Worm (Caenorhabditis elegans) whole organism, L4 larva: ENCODE data around the gene Y57G11C.23.

Experiments
- F26F4.8 ChIP-seq: fragments of 200-800 bp; sonication (Bioruptor generic); conservative IDR thresholded peaks from 2 replicates; pipeline ENCODE4 v1.3.6; 2022; ENCODE audit warnings: missing genetic modification characterization, missing compliant biosample characterization
- F44E2.7 ChIP-seq: fragments of 200-800 bp; sonication (Bioruptor generic); IDR thresholded peaks from 2 replicates; pipeline ENCODE4 v2.1.2; 2022; ENCODE audit warnings: missing genetic modification characterization, missing compliant biosample characterization
- F49E8.2 ChIP-seq: sonication (generic microtip); optimal IDR thresholded peaks from 2 replicates; lab custom pipeline; 2016; ENCODE audit warnings: missing compliant biosample characterization, mild to moderate bottlenecking, missing genetic modification characterization, borderline replicate concordance
- Y105C5A.15 ChIP-seq: fragments of 200-800 bp; sonication (Bioruptor generic); IDR thresholded peaks from 2 replicates; pipeline ENCODE4 v1.3.6; 2022; ENCODE audit warnings: missing genetic modification characterization, missing compliant biosample characterization
- Y75B8A.6 ChIP-seq: fragments of 200-800 bp; sonication (Bioruptor generic); IDR thresholded peaks from 2 replicates; pipeline ENCODE4 v1.3.6; 2022; ENCODE audit warnings: missing genetic modification reagents, missing genetic modification characterization, missing compliant biosample characterization
- aha-1 ChIP-seq: fragments of 150-350 bp; peaks from one replicate; lab custom pipeline; 2014; ENCODE audit warnings: missing biosample characterization, missing genetic modification characterization
- aly-2 ChIP-seq: sonication (generic microtip); optimal IDR thresholded peaks from 2 replicates; lab custom pipeline; 2018; ENCODE audit warnings: missing biosample characterization, missing genetic modification characterization
- ama-1 ChIP-seq: fragments of 150-350 bp; optimal IDR thresholded peaks from 2 replicates; lab custom pipeline; 2014; ENCODE audit warnings: inconsistent platforms, mixed read lengths
- arid-1 ChIP-seq: fragments of 200-800 bp; sonication (Bioruptor generic); conservative IDR thresholded peaks from 2 replicates; pipeline ENCODE4 v1.3.6; 2022; ENCODE audit warnings: missing genetic modification reagents, missing genetic modification characterization, missing compliant biosample characterization
- attf-4 ChIP-seq: sonication (generic microtip); optimal IDR thresholded peaks from 3 replicates; lab custom pipeline; 2017; ENCODE audit warnings: missing biosample characterization, missing genetic modification characterization
- ceh-20 ChIP-seq: fragments of 200-800 bp; sonication (Bioruptor generic); IDR thresholded peaks from 2 replicates; pipeline ENCODE4 v1.3.6; 2022; ENCODE audit warnings: missing genetic modification reagents, missing genetic modification characterization, missing compliant biosample characterization
- ceh-82 ChIP-seq: sonication (generic microtip); optimal IDR thresholded peaks from 2 replicates; lab custom pipeline; 2017; ENCODE audit warnings: missing biosample characterization, missing genetic modification characterization
- cey-2 ChIP-seq: sonication (generic microtip); optimal IDR thresholded peaks from 3 replicates; lab custom pipeline; 2017; ENCODE audit warnings: missing genetic modification characterization, mild to moderate bottlenecking, missing compliant biosample characterization, antibody characterized with exemption, borderline replicate concordance; ENCODE audit not compliant: insufficient read depth
- daf-16 ChIP-seq, 3 experiments: sonication (generic microtip); optimal IDR thresholded peaks; 2 replicates each; lab custom pipeline; 2016 to 2017; ENCODE audit warnings: missing genetic modification characterization in 3 of 3, missing genetic modification reagents in 3 of 3, mild to moderate bottlenecking in 2 of 3, missing compliant biosample characterization in 2 of 3, missing biosample characterization in 1 of 3, moderate library complexity in 1 of 3
- daf-19 ChIP-seq: fragments of 200-800 bp; sonication (Bioruptor generic); conservative IDR thresholded peaks from 2 replicates; pipeline ENCODE4 v1.3.6; 2022; ENCODE audit warnings: missing genetic modification characterization, missing compliant biosample characterization
- dmd-6 ChIP-seq: fragments of 200-800 bp; sonication (Bioruptor generic); IDR thresholded peaks from 2 replicates; pipeline ENCODE4 v1.3.6; 2022; ENCODE audit warnings: missing genetic modification reagents, missing genetic modification characterization, missing compliant biosample characterization
- dpl-1 ChIP-seq: fragments of 150-350 bp; optimal IDR thresholded peaks from 2 replicates; lab custom pipeline; 2014; ENCODE audit warnings: missing biosample characterization, missing genetic modification reagents, missing genetic modification characterization
- fkh-10 ChIP-seq: fragments of 150-350 bp; optimal IDR thresholded peaks from 2 replicates; lab custom pipeline; 2014; ENCODE audit warnings: missing biosample characterization, missing genetic modification reagents, missing genetic modification characterization
- fos-1 ChIP-seq: fragments of 150-350 bp; optimal IDR thresholded peaks from 2 replicates; lab custom pipeline; 2014; ENCODE audit warnings: missing biosample characterization, missing genetic modification characterization
- hlh-30 ChIP-seq: sonication (generic microtip); optimal IDR thresholded peaks from 2 replicates; lab custom pipeline; 2017; ENCODE audit warnings: antibody characterized with exemption, mild to moderate bottlenecking, missing genetic modification characterization, missing compliant biosample characterization; ENCODE audit not compliant: insufficient read depth
- jun-1 ChIP-seq: fragments of 150-350 bp; optimal IDR thresholded peaks from 2 replicates; lab custom pipeline; 2014; ENCODE audit warnings: missing biosample characterization, missing genetic modification reagents, missing genetic modification characterization
- lim-7 ChIP-seq: fragments of 200-800 bp; sonication (Bioruptor generic); IDR thresholded peaks from 2 replicates; pipeline ENCODE4 v1.3.6; 2022; ENCODE audit warnings: missing genetic modification characterization, missing compliant biosample characterization
- lin-38 ChIP-seq: fragments of 200-800 bp; sonication (Bioruptor generic); IDR thresholded peaks from 2 replicates; pipeline ENCODE4 v1.3.6; 2022; ENCODE audit warnings: missing genetic modification reagents, missing genetic modification characterization, missing compliant biosample characterization
- lir-3 ChIP-seq: sonication (generic microtip); optimal IDR thresholded peaks from 2 replicates; lab custom pipeline; 2016; ENCODE audit warnings: mild to moderate bottlenecking, missing genetic modification characterization, missing compliant biosample characterization
- lsy-2 ChIP-seq, 2 experiments: fragments of 150-350 bp in 1 of 2; sonication (generic microtip) in 1 of 2; optimal IDR thresholded peaks; 2 replicates each; lab custom pipeline; 2014 to 2017; ENCODE audit warnings: missing biosample characterization in 2 of 2, missing genetic modification characterization in 2 of 2
- madf-9 ChIP-seq: fragments of 200-800 bp; sonication (Bioruptor generic); conservative IDR thresholded peaks from 2 replicates; pipeline ENCODE4 v1.3.6; 2022; ENCODE audit warnings: missing genetic modification reagents, missing genetic modification characterization, missing compliant biosample characterization
- mep-1 ChIP-seq: fragments of 150-350 bp; sonication (generic microtip); optimal IDR thresholded peaks from 3 replicates; lab custom pipeline; 2014; ENCODE audit warnings: missing biosample characterization, missing genetic modification characterization
- mxl-2 ChIP-seq: fragments of 200-800 bp; sonication (Bioruptor generic); conservative IDR thresholded peaks from 2 replicates; pipeline ENCODE4 v1.3.6; 2022; ENCODE audit warnings: missing genetic modification reagents, missing genetic modification characterization, missing compliant biosample characterization
- mxl-3 ChIP-seq: fragments of 200-800 bp; sonication (Bioruptor generic); optimal IDR thresholded peaks from 2 replicates; lab custom pipeline; 2018; ENCODE audit warnings: mild to moderate bottlenecking, missing genetic modification characterization, missing compliant biosample characterization
- nhr-41 ChIP-seq: fragments of 200-800 bp; sonication (Bioruptor generic); IDR thresholded peaks from 2 replicates; pipeline ENCODE4 v1.3.6; 2022; ENCODE audit warnings: missing genetic modification reagents, missing genetic modification characterization, missing compliant biosample characterization
- nhr-48 ChIP-seq: sonication (generic microtip); optimal IDR thresholded peaks from 2 replicates; lab custom pipeline; 2016; ENCODE audit warnings: mild to moderate bottlenecking, missing genetic modification characterization, missing compliant biosample characterization
- nhr-6 ChIP-seq: fragments of 150-350 bp; optimal IDR thresholded peaks from 2 replicates; lab custom pipeline; 2014; ENCODE audit warnings: missing biosample characterization, missing genetic modification characterization
- nhr-77 ChIP-seq: fragments of 150-350 bp; optimal IDR thresholded peaks from 2 replicates; lab custom pipeline; 2014; ENCODE audit warnings: missing biosample characterization, missing genetic modification characterization
- pha-4 ChIP-seq, 2 experiments: fragments of 150-350 bp in 1 of 2; fragments of 200-800 bp in 1 of 2; sonication (Bioruptor generic) in 1 of 2; IDR thresholded peaks in 1 of 2; optimal IDR thresholded peaks in 1 of 2; 2 replicates each; pipeline versions ENCODE4 v1.3.6 to Lab custom; 2014 to 2022; ENCODE audit warnings: missing genetic modification characterization in 2 of 2, missing genetic modification reagents in 2 of 2, missing biosample characterization in 1 of 2, missing compliant biosample characterization in 1 of 2
- pqm-1 ChIP-seq: sonication (generic microtip); optimal IDR thresholded peaks from 2 replicates; lab custom pipeline; 2017; ENCODE audit warnings: missing biosample characterization, missing genetic modification characterization
- skn-1 ChIP-seq: fragments of 150-350 bp; optimal IDR thresholded peaks from 2 replicates; lab custom pipeline; 2014; ENCODE audit warnings: missing biosample characterization, missing genetic modification characterization
- snpc-1.2 ChIP-seq: fragments of 200-800 bp; sonication (Bioruptor generic); IDR thresholded peaks from 2 replicates; pipeline ENCODE4 v1.3.6; 2022; ENCODE audit warnings: missing genetic modification reagents, missing genetic modification characterization, missing compliant biosample characterization
- spr-3 ChIP-seq: fragments of 200-800 bp; sonication (Bioruptor generic); optimal IDR thresholded peaks from 2 replicates; lab custom pipeline; 2018; ENCODE audit warnings: mild to moderate bottlenecking, missing genetic modification characterization, missing compliant biosample characterization
- tag-97 ChIP-seq: fragments of 200-800 bp; sonication (Bioruptor generic); IDR thresholded peaks from 2 replicates; pipeline ENCODE4 v1.3.6; 2022; ENCODE audit warnings: missing genetic modification characterization, missing compliant biosample characterization
- unc-39 ChIP-seq: sonication (generic microtip); optimal IDR thresholded peaks from 2 replicates; lab custom pipeline; 2017; ENCODE audit warnings: missing biosample characterization, missing genetic modification characterization
- unc-62 ChIP-seq, 3 experiments: fragments of 150-350 bp in 1 of 3; sonication (generic microtip); optimal IDR thresholded peaks in 2 of 3; peaks in 1 of 3; 1 replicate in 1 of 3; 2 replicates in 2 of 3; lab custom pipeline; 2014 to 2017; ENCODE audit warnings: missing biosample characterization in 3 of 3, missing genetic modification characterization in 3 of 3, missing genetic modification reagents in 3 of 3, missing genotype in 1 of 3
- zfp-2 ChIP-seq: sonication (generic microtip); optimal IDR thresholded peaks from 2 replicates; lab custom pipeline; 2016; ENCODE audit warnings: mild to moderate bottlenecking, missing genetic modification characterization, missing compliant biosample characterization
- ztf-11 ChIP-seq: fragments of 150-350 bp; optimal IDR thresholded peaks from 2 replicates; lab custom pipeline; 2014; ENCODE audit warnings: missing biosample characterization, missing genetic modification characterization

The Y57G11C.23 gene

ce11 chrIV:14828218-14828617 lies 33.4 kb downstream of the Y57G11C.23 start:
- TF ChIP-seq nhr-48 (tag; lab: Kevin White, UChicago) (no peak), lim-7 (GFP tag; lab: Robert Waterston, UW) (no peak), spr-3 (no peak), jun-1 (tag; lab: Kevin White, UChicago) (no peak), unc-62 (GFP tag; optimal IDR thresholded peaks at IDR 0.05 in 1 of 2; lab: Kevin White, UChicago) (peak in 1 of 2 experiments; percentile 72), unc-62 (tag; optimal IDR thresholded peaks at IDR 0.05; lab: Kevin White, UChicago) (no peak), dpl-1 (GFP tag; lab: Kevin White, UChicago) (no peak)
- TF ChIP-seq, all 104 proteins: peak for 1

- TF ChIP-seq dpl-1 (GFP tag; lab: Kevin White, UChicago) (no peak), pha-4 (GFP tag; IDR thresholded peaks at IDR 0.05; lab: Robert Waterston, UW) (no peak), pha-4 (tag; optimal IDR thresholded peaks at IDR 0.05; lab: Kevin White, UChicago) (no peak), dmd-6 (GFP tag; lab: Robert Waterston, UW) (no peak), Y75B8A.6 (GFP tag; lab: Robert Waterston, UW) (no peak), ztf-11 (no peak), fkh-10 (no peak), daf-19 (GFP tag; lab: Robert Waterston, UW) (no peak), aly-2 (no peak), lin-38 (GFP tag; lab: Robert Waterston, UW) (peak; percentile 41), pqm-1 (no peak), F49E8.2 (peak; percentile 12), nhr-77 (no peak), mep-1 (tag; lab: Kevin White, UChicago) (no peak), mxl-3 (GFP tag; lab: Kevin White, UChicago) (no peak), unc-62 (GFP tag; optimal IDR thresholded peaks at IDR 0.05 in 1 of 2; lab: Kevin White, UChicago) (peak in 1 of 2 experiments; percentile 52), unc-62 (tag; optimal IDR thresholded peaks at IDR 0.05; lab: Kevin White, UChicago) (no peak), skn-1 (tag; lab: Kevin White, UChicago) (no peak), F44E2.7 (GFP tag; lab: Robert Waterston, UW) (no peak), aha-1 (tag; lab: Kevin White, UChicago) (peak; percentile 86), snpc-1.2 (GFP tag; lab: Robert Waterston, UW) (peak; percentile 84), F26F4.8 (GFP tag; lab: Robert Waterston, UW) (no peak), nhr-6 (tag; lab: Kevin White, UChicago) (no peak)
- TF ChIP-seq, all 104 proteins: peak for 5
Observed at ce11 chrIV:14826151-14826757, 35.3 kb downstream of the Y57G11C.23 start.

- TF ChIP-seq zfp-2 (tag; lab: Kevin White, UChicago) (no peak), madf-9 (GFP tag; lab: Robert Waterston, UW) (no peak), ceh-20 (GFP tag; lab: Robert Waterston, UW) (no peak), cey-2 (tag; lab: Kevin White, UChicago) (no peak), hlh-30 (no peak), nhr-41 (no peak), tag-97 (GFP tag; lab: Robert Waterston, UW) (no peak), arid-1 (no peak), ceh-82 (tag; lab: Kevin White, UChicago) (no peak)
Observed at ce11 chrIV:14825379-14825778, 36.2 kb downstream of the Y57G11C.23 start, which contains the start of gene rps-18. Gene rps-18 (plus strand): TSS chrIV:14825679.

ce11 chrIV:14824878-14825352 lies 36.7 kb downstream of the Y57G11C.23 start, which contains the start of gene sec-61.A:
Gene sec-61.A (minus strand): TSS chrIV:14825264.
- TF ChIP-seq unc-39 (tag; lab: Kevin White, UChicago), result no peak
- TF ChIP-seq lir-3 (tag; lab: Kevin White, UChicago), result no peak
- TF ChIP-seq mxl-2 (GFP tag; lab: Robert Waterston, UW), result no peak
- peak; percentile 54 for TF ChIP-seq pqm-1
- no peak for TF ChIP-seq skn-1 (tag; lab: Kevin White, UChicago)
- TF ChIP-seq arid-1, result peak; percentile 48; the same call in 1 of the 2 replicates
- TF ChIP-seq lsy-2 (tag; optimal IDR thresholded peaks at IDR 0.05; lab: Kevin White, UChicago), result peak; percentile 96 to 98
- TF ChIP-seq F44E2.7 (GFP tag; lab: Robert Waterston, UW), result no peak
- TF ChIP-seq spr-3, result peak; percentile 57
- TF ChIP-seq ama-1 (lab: Kevin White, UChicago), result no peak
- TF ChIP-seq mep-1 (tag; lab: Kevin White, UChicago), result peak; percentile 77
- TF ChIP-seq lim-7 (GFP tag; lab: Robert Waterston, UW), result 0 out of 2 replicates have a peak, but pooled peaks have one; percentile 15
- TF ChIP-seq Y105C5A.15 (GFP tag; lab: Robert Waterston, UW), result no peak
- TF ChIP-seq attf-4 (tag; lab: Kevin White, UChicago), result no peak
- TF ChIP-seq fos-1 (tag; lab: Kevin White, UChicago), result no peak
- peak in 1 of 2 experiments; percentile 11 for TF ChIP-seq daf-16 (GFP tag; optimal IDR thresholded peaks at IDR 0.05; lab: Kevin White, UChicago)
- peak; percentile 14 for TF ChIP-seq daf-16 (tag; optimal IDR thresholded peaks at IDR 0.05; lab: Kevin White, UChicago)
- peak; percentile 51 for TF ChIP-seq aha-1 (tag; lab: Kevin White, UChicago)
- no peak for TF ChIP-seq ceh-82 (tag; lab: Kevin White, UChicago)
